Worm (Caenorhabditis elegans): ENCODE data around the gene C49A9.3.

DNA sequence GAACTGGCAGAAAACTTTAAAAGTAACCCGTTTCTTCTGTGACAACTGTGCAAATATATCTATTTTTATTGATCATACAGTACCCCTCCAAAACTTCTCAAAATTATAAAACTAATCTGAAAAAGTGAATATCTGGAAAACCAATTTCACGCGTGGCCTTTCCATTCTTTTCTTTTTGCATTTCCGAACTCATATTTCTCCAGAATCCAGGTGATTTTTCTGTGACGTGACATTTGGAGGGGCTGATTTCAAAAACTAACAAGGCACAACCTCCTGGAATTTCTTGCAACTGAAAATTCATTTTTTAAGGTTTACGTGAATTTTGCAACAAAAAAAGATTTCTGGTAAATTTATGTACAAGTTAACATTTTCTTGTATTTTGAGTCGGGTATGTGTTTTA, 21.6 kb upstream of the C49A9.3 start:
- TF ChIP-seq ceh-83 (GFP tag; optimal IDR thresholded peaks at IDR 0.05), result no peak
- TF ChIP-seq mab-5 (tag; optimal IDR thresholded peaks at IDR 0.05), result no peak
- no peak for TF ChIP-seq nhr-237 (tag; optimal IDR thresholded peaks at IDR 0.05)

Measured in whole organism, mixed stage, embryonic.